Fruit fly (Drosophila melanogaster): Measurements from ENCODE around the gene Rfk.

Rfk gene

dm6 chr3R:7936786-7937363 is 23.8 kb upstream of the Rfk start (continued):
- no peak for TF ChIP-seq org-1 (GFP tag; optimal IDR thresholded peaks at IDR 0.05)
- TF ChIP-seq ham (GFP tag; IDR thresholded peaks at IDR 0.05), result no peak
- no peak for TF ChIP-seq Stat92E (GFP tag; optimal IDR thresholded peaks at IDR 0.05)
- no peak for TF ChIP-seq CG2678 (tag; optimal IDR thresholded peaks at IDR 0.05)
- no peak for TF ChIP-seq CG7372 (GFP tag; IDR thresholded peaks at IDR 0.05)
- no peak for TF ChIP-seq NFAT (GFP tag; IDR thresholded peaks at IDR 0.05)
- TF ChIP-seq lab (GFP tag; optimal IDR thresholded peaks at IDR 0.05), result no peak
- TF ChIP-seq pb (GFP tag; optimal IDR thresholded peaks at IDR 0.05), result no peak

dm6 chr3R:7926354-7926753 is 13.3 kb upstream of the Rfk start:
- no peak for TF ChIP-seq CG6791 (GFP tag; IDR thresholded peaks at IDR 0.05; ENCODE audit: partially characterized antibody)
- TF ChIP-seq Ets65A (GFP tag), result peak; percentile 66
- peak; percentile 91 for TF ChIP-seq CG8281 (tag; optimal IDR thresholded peaks at IDR 0.05)

dm6 chr3R:7920196-7920595 is 7.1 kb upstream of the Rfk start, which contains the start of the genes CG10445 and lds:
TSS of gene CG10445 (minus strand) at chr3R:7920299.
TSS of gene lds (plus strand) at chr3R:7920431.
- TF ChIP-seq pzg (GFP tag; optimal IDR thresholded peaks at IDR 0.05) (peak; percentile 82), CG17186 (GFP tag; optimal IDR thresholded peaks at IDR 0.05) (peak; percentile 79), Gug (GFP tag; IDR thresholded peaks at IDR 0.05) (peak; percentile 48; the same call in 1 of the 4 replicates), Dad (GFP tag; optimal IDR thresholded peaks at IDR 0.05) (no peak), NC2β (GFP tag; optimal IDR thresholded peaks at IDR 0.05) (peak; percentile 31), seq (GFP tag; IDR thresholded peaks at IDR 0.05) (no peak), ind (GFP tag; optimal IDR thresholded peaks at IDR 0.05) (peak; percentile 7), CrebB (tag; optimal IDR thresholded peaks at IDR 0.05) (no peak), Dll (GFP tag; IDR thresholded peaks at IDR 0.05; ENCODE audit: partially characterized antibody) (peak; percentile 87), hkb (optimal IDR thresholded peaks at IDR 0.05) (no peak), hkb (GFP tag; IDR thresholded peaks at IDR 0.05) (no peak), CG2199 (GFP tag; IDR thresholded peaks at IDR 0.05) (no peak), Myb (GFP tag; optimal IDR thresholded peaks at IDR 0.05) (peak; percentile 72), CG42726 (GFP tag; IDR thresholded peaks at IDR 0.05; ENCODE audit: partially characterized antibody) (peak; percentile 32; the same call in 1 of the 2 replicates), bab2 (GFP tag; optimal IDR thresholded peaks at IDR 0.05) (no peak), Elba2 (GFP tag; optimal IDR thresholded peaks at IDR 0.05) (peak; percentile 22), lola (GFP tag; optimal IDR thresholded peaks at IDR 0.05) (no peak), crc (GFP tag; optimal IDR thresholded peaks at IDR 0.05) (no peak), Xbp1 (GFP tag; optimal IDR thresholded peaks at IDR 0.05) (peak; percentile 32), CG17802 (tag; optimal IDR thresholded peaks at IDR 0.05) (peak; percentile 96), z (GFP tag; IDR thresholded peaks at IDR 0.05) (no peak), HLH4C (GFP tag; IDR thresholded peaks at IDR 0.05; ENCODE audit: partially characterized antibody) (peak; percentile 95), inv (GFP tag; IDR thresholded peaks at IDR 0.05; ENCODE audit: partially characterized antibody) (peak; percentile 73), Doc3 (GFP tag; IDR thresholded peaks at IDR 0.05; ENCODE audit: partially characterized antibody) (peak; percentile 84), Ptx1 (GFP tag; IDR thresholded peaks at IDR 0.05) (0 out of 2 replicates have a peak, but pooled peaks have one; percentile 27), Opbp (GFP tag; IDR thresholded peaks at IDR 0.05; ENCODE audit: partially characterized antibody) (peak; percentile 91), CG1832 (GFP tag; optimal IDR thresholded peaks at IDR 0.05) (no peak), nmo (GFP tag; optimal IDR thresholded peaks at IDR 0.05) (peak; percentile 57), amos (GFP tag; IDR thresholded peaks at IDR 0.05; ENCODE audit: partially characterized antibody) (peak; percentile 84), CG18764 (GFP tag; optimal IDR thresholded peaks at IDR 0.05) (peak; percentile 14), CG10959 (GFP tag; IDR thresholded peaks at IDR 0.05) (no peak), CG12744 (GFP tag; optimal IDR thresholded peaks at IDR 0.05) (no peak), CG7745 (tag; optimal IDR thresholded peaks at IDR 0.05) (no peak), luna (GFP tag; optimal IDR thresholded peaks at IDR 0.05) (no peak), knrl (GFP tag; IDR thresholded peaks at IDR 0.05; ENCODE audit: partially characterized antibody) (peak; percentile 89), CG3847 (GFP tag; IDR thresholded peaks at IDR 0.05) (peak; percentile 60)
